Worm (Caenorhabditis elegans): ENCODE data around the gene nep-2.

DNA sequence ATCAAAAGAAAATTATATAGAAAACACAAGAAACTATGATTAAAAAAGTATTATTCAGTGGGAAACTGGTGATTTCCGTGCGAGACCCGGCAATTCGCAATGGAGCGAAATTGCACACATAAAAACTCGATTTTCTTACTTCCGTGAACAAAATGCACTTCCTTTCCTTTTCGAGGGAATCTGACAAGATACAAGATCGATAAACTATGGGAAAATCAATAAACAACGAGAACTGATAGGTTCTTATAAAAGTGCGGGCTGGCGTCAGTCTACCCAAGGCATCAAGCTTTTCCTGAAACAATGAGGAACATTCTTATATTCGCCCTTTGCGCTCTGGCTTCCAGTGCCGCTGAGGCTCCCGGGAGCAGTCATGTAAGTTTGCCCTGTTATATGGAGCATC, 27.4 kb upstream of the nep-2 start, which contains the start of gene F29A7.3:
- no peak for TF ChIP-seq tbx-11 (GFP tag; IDR thresholded peaks at IDR 0.05)
- no peak for TF ChIP-seq ets-7 (tag; optimal IDR thresholded peaks at IDR 0.05)
- no peak for TF ChIP-seq hnd-1 (tag; optimal IDR thresholded peaks at IDR 0.05)
- no peak for TF ChIP-seq ama-1 (optimal IDR thresholded peaks at IDR 0.05)
- TF ChIP-seq ceh-13 (GFP tag; optimal IDR thresholded peaks at IDR 0.05), result no peak
- no peak for TF ChIP-seq hmg-4 (GFP tag; optimal IDR thresholded peaks at IDR 0.05)
- no peak for TF ChIP-seq tbx-37 (GFP tag; conservative IDR thresholded peaks at IDR 0.05)
- no peak for TF ChIP-seq ceh-36 (tag; optimal IDR thresholded peaks at IDR 0.05)
- no peak for TF ChIP-seq scrt-1 (GFP tag; IDR thresholded peaks at IDR 0.05)
- TF ChIP-seq sea-1 (GFP tag; conservative IDR thresholded peaks at IDR 0.05), result no peak
- no peak for TF ChIP-seq aly-1 (tag; optimal IDR thresholded peaks at IDR 0.05)
- TF ChIP-seq flt-1 (GFP tag; IDR thresholded peaks at IDR 0.05), result no peak
- TF ChIP-seq pes-1 (GFP tag; IDR thresholded peaks at IDR 0.05), result no peak
- TF ChIP-seq B0310.2 (tag; optimal IDR thresholded peaks at IDR 0.05), result no peak

Measured in whole organism, early embryonic.